Fruit fly (Drosophila melanogaster) S2 (cell line): ENCODE measurements around the gene CG14646.

ENCODE experiments used
- CG8478 ChIP-seq: fragments of >200 bp; optimal IDR thresholded peaks from 2 replicates; lab custom pipeline; 2018
- CTCF ChIP-seq, 2 experiments: fragments of >200 bp; optimal IDR thresholded peaks; 2 replicates each; lab custom pipeline; 2018

DNA sequence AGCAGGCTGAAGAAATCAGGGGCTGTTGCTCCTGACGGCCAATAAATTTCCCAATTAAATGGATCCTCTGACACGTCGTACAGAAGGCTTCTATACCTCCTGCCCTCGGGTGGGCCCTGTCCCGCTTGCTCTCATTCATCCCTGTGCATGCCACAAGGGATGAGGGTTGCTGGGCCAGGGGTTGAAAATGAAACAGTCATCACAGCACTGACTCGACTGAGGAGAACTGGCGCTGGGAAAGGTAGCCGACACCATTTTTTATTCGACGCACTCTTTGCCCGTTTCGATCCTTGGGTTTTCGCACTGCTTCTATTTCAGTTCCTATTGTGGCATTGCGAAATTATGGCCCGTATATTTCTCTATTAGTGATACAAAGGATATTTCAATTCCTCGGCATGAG is 49.0 kb upstream of the CG14646 start:
- TF ChIP-seq CG8478 (lab: Kevin White, UChicago), result no peak
- no peak for TF ChIP-seq CTCF (optimal IDR thresholded peaks at IDR 0.05; lab: Kevin White, UChicago)
